Fruit fly (Drosophila melanogaster) whole organism, embryonic: ENCODE data around the gene Enoph.

ENCODE experiments used
- Atf-2 ChIP-seq: fragments of 200-800 bp; sonication (Bioruptor generic); optimal IDR thresholded peaks from 2 replicates; lab custom pipeline; 2016; ENCODE audit warnings: missing biosample characterization, missing genetic modification characterization
- Awh ChIP-seq: fragments of 200-800 bp; sonication (Bioruptor generic); IDR thresholded peaks from 2 replicates; pipeline ENCODE4, ENCODE4 v1.3.6; 2022; ENCODE audit warnings: missing biosample characterization, missing genetic modification characterization
- CG1024 ChIP-seq: fragments of 200-800 bp; sonication (Bioruptor generic); IDR thresholded peaks from 2 replicates; pipeline ENCODE4 v1.3.6; 2022; ENCODE audit warnings: missing biosample characterization, missing genetic modification characterization
- CG12769 ChIP-seq: fragments of 200-800 bp; sonication (Bioruptor generic); optimal IDR thresholded peaks from 2 replicates; lab custom pipeline; 2019; ENCODE audit warnings: missing biosample characterization, mild to moderate bottlenecking, missing genetic modification characterization, moderate library complexity
- CG13123 ChIP-seq: fragments of 200-800 bp; sonication (Bioruptor generic); optimal IDR thresholded peaks from 2 replicates; lab custom pipeline; 2016; ENCODE audit warnings: missing biosample characterization, missing genetic modification characterization
- CG13424 ChIP-seq: fragments of 200-800 bp; sonication (Bioruptor generic); optimal IDR thresholded peaks from 2 replicates; lab custom pipeline; 2019; ENCODE audit warnings: missing biosample characterization, mild to moderate bottlenecking, missing genetic modification characterization, moderate library complexity
- CG14441 ChIP-seq: fragments of 200-800 bp; sonication (Bioruptor generic); IDR thresholded peaks from 2 replicates; pipeline ENCODE4 v1.3.6; 2022; ENCODE audit warnings: missing biosample characterization, missing genetic modification characterization
- CG14860 ChIP-seq: fragments of 200-800 bp; sonication (Bioruptor generic); IDR thresholded peaks from 3 replicates; pipeline ENCODE4 v1.3.6; 2022; ENCODE audit warnings: missing biosample characterization, missing genetic modification characterization; ENCODE audit not compliant: partially characterized antibody
- CG14965 ChIP-seq: fragments of 200-800 bp; sonication (Bioruptor generic); optimal IDR thresholded peaks from 2 replicates; lab custom pipeline; 2016; ENCODE audit warnings: missing biosample characterization, missing genetic modification characterization, borderline replicate concordance
- CG15269 ChIP-seq: fragments of 200-800 bp; sonication (Bioruptor generic); optimal IDR thresholded peaks from 2 replicates; lab custom pipeline; 2018; ENCODE audit warnings: missing biosample characterization, mild to moderate bottlenecking, missing genetic modification characterization, moderate library complexity
- CG18476 ChIP-seq: fragments of 200-800 bp; sonication (Bioruptor generic); optimal IDR thresholded peaks from 2 replicates; lab custom pipeline; 2016; ENCODE audit warnings: missing biosample characterization, mild to moderate bottlenecking, missing genetic modification characterization
- CG2116 ChIP-seq: fragments of 200-800 bp; sonication (Bioruptor generic); optimal IDR thresholded peaks from 3 replicates; lab custom pipeline; 2018; ENCODE audit warnings: missing biosample characterization, mild to moderate bottlenecking, missing genetic modification characterization
- CG2678 ChIP-seq: fragments of 200-800 bp; sonication (Bioruptor generic); optimal IDR thresholded peaks from 3 replicates; lab custom pipeline; 2019; ENCODE audit warnings: missing biosample characterization, mild to moderate bottlenecking, missing genetic modification characterization, moderate library complexity
- CG32767 ChIP-seq: fragments of 200-800 bp; sonication (Bioruptor generic); IDR thresholded peaks from 2 replicates; pipeline ENCODE4 v1.3.6; 2022; ENCODE audit warnings: missing biosample characterization, missing genetic modification characterization
- CG7928 ChIP-seq: fragments of 200-800 bp; sonication (Bioruptor generic); optimal IDR thresholded peaks from 2 replicates; lab custom pipeline; 2017; ENCODE audit warnings: missing biosample characterization, mild to moderate bottlenecking, missing genetic modification characterization
- CG8281 ChIP-seq: fragments of 200-800 bp; sonication (Bioruptor generic); optimal IDR thresholded peaks from 2 replicates; lab custom pipeline; 2018; ENCODE audit warnings: missing biosample characterization, mild to moderate bottlenecking, missing genetic modification characterization, moderate library complexity
- CkIIα-i1 ChIP-seq: fragments of 200-800 bp; sonication (Bioruptor generic); IDR thresholded peaks from 2 replicates; pipeline ENCODE4 v1.3.6; 2022; ENCODE audit warnings: missing biosample characterization, missing genetic modification characterization
- CoRest ChIP-seq: fragments of 200-800 bp; sonication (Bioruptor generic); optimal IDR thresholded peaks from 3 replicates; lab custom pipeline; 2018; ENCODE audit warnings: missing biosample characterization, mild to moderate bottlenecking, missing genetic modification characterization, moderate library complexity
- Dek ChIP-seq: fragments of 200-800 bp; sonication (Bioruptor generic); optimal IDR thresholded peaks from 3 replicates; lab custom pipeline; 2019; ENCODE audit warnings: missing biosample characterization, mild to moderate bottlenecking, missing genetic modification characterization, moderate library complexity
- Dref ChIP-seq: fragments of 200-800 bp; sonication (Bioruptor generic); IDR thresholded peaks from 2 replicates; pipeline ENCODE4 v1.3.6; 2022; ENCODE audit warnings: missing biosample characterization, missing genetic modification characterization
- Eip74EF ChIP-seq, 2 experiments: fragments of 200-800 bp in 1 of 2; fragments of >200 bp in 1 of 2; sonication (Bioruptor generic) in 1 of 2; optimal IDR thresholded peaks; 2 replicates each; lab custom pipeline; 2017 to 2019; ENCODE audit warnings: missing biosample characterization in 2 of 2, missing genetic modification characterization in 2 of 2, mild to moderate bottlenecking in 1 of 2, moderate library complexity in 1 of 2
- Fer3 ChIP-seq: fragments of 200-800 bp; sonication (Bioruptor generic); optimal IDR thresholded peaks from 2 replicates; lab custom pipeline; 2018; ENCODE audit warnings: missing biosample characterization, mild to moderate bottlenecking, missing genetic modification characterization, moderate library complexity
- HLHmδ ChIP-seq: fragments of 200-800 bp; sonication (Bioruptor generic); optimal IDR thresholded peaks from 2 replicates; lab custom pipeline; 2018; ENCODE audit warnings: missing biosample characterization, mild to moderate bottlenecking, missing genetic modification characterization, moderate library complexity
- HmgD ChIP-seq: fragments of 200-800 bp; sonication (Bioruptor generic); optimal IDR thresholded peaks from 3 replicates; lab custom pipeline; 2016; ENCODE audit warnings: missing biosample characterization, missing genetic modification characterization
- Jarid2 ChIP-seq: fragments of 200-800 bp; sonication (Bioruptor generic); optimal IDR thresholded peaks from 3 replicates; lab custom pipeline; 2017; ENCODE audit warnings: mild to moderate bottlenecking, missing biosample characterization, missing genetic modification reagents, missing genetic modification characterization
- Lhr ChIP-seq: fragments of 200-800 bp; sonication (Bioruptor generic); optimal IDR thresholded peaks from 3 replicates; lab custom pipeline; 2017; ENCODE audit warnings: mild to moderate bottlenecking, missing biosample characterization, missing genetic modification reagents, missing genetic modification characterization
- MTF-1 ChIP-seq: fragments of 200-800 bp; sonication (Bioruptor generic); optimal IDR thresholded peaks from 2 replicates; lab custom pipeline; 2018; ENCODE audit warnings: missing biosample characterization, mild to moderate bottlenecking, missing genetic modification characterization, borderline replicate concordance
- NC2α ChIP-seq: fragments of 200-800 bp; sonication (Bioruptor generic); optimal IDR thresholded peaks from 2 replicates; lab custom pipeline; 2016; ENCODE audit warnings: missing biosample characterization, missing genetic modification characterization
- NFAT ChIP-seq: fragments of 200-800 bp; sonication (Bioruptor generic); IDR thresholded peaks from 2 replicates; pipeline ENCODE4 v1.3.6; 2022; ENCODE audit warnings: missing biosample characterization, missing genetic modification characterization
- Oli ChIP-seq: fragments of 200-800 bp; sonication (Bioruptor generic); optimal IDR thresholded peaks from 2 replicates; lab custom pipeline; 2018; ENCODE audit warnings: missing biosample characterization, mild to moderate bottlenecking, missing genetic modification characterization, moderate library complexity
- Sin3A ChIP-seq: fragments of >200 bp; optimal IDR thresholded peaks from 2 replicates; lab custom pipeline; 2018
- Six4 ChIP-seq: fragments of 200-800 bp; sonication (Bioruptor generic); optimal IDR thresholded peaks from 2 replicates; lab custom pipeline; 2016; ENCODE audit warnings: missing biosample characterization, missing genetic modification characterization
- cato ChIP-seq: fragments of 200-800 bp; sonication (Bioruptor generic); optimal IDR thresholded peaks from 2 replicates; lab custom pipeline; 2016; ENCODE audit warnings: missing biosample characterization, missing genetic modification characterization, borderline replicate concordance
- crc ChIP-seq: fragments of 200-800 bp; sonication (Bioruptor generic); optimal IDR thresholded peaks from 2 replicates; lab custom pipeline; 2016; ENCODE audit warnings: missing biosample characterization, missing genetic modification characterization
- croc ChIP-seq: fragments of 200-800 bp; sonication (Bioruptor generic); conservative IDR thresholded peaks from 3 replicates; pipeline ENCODE4 v1.3.6; 2022; ENCODE audit warnings: missing biosample characterization, missing genetic modification characterization
- dan ChIP-seq: fragments of 200-800 bp; sonication (Bioruptor generic); IDR thresholded peaks from 2 replicates; pipeline ENCODE4 v1.3.6; 2022; ENCODE audit warnings: missing biosample characterization, missing genetic modification characterization
- esg ChIP-seq: fragments of 200-800 bp; sonication (Bioruptor generic); conservative IDR thresholded peaks from 2 replicates; pipeline ENCODE4 v1.3.6; 2022; ENCODE audit warnings: missing biosample characterization, missing genetic modification characterization
- fd3F ChIP-seq: fragments of 200-800 bp; sonication (Bioruptor generic); optimal IDR thresholded peaks from 2 replicates; lab custom pipeline; 2018; ENCODE audit warnings: missing biosample characterization, mild to moderate bottlenecking, missing genetic modification characterization, moderate library complexity
- fd64A ChIP-seq: fragments of 200-800 bp; sonication (Bioruptor generic); optimal IDR thresholded peaks from 3 replicates; lab custom pipeline; 2018; ENCODE audit warnings: missing biosample characterization, mild to moderate bottlenecking, missing genetic modification characterization
- fru ChIP-seq: fragments of >200 bp; optimal IDR thresholded peaks from 2 replicates; lab custom pipeline; 2017
- gem ChIP-seq: fragments of 200-800 bp; sonication (Bioruptor generic); optimal IDR thresholded peaks from 2 replicates; lab custom pipeline; 2019; ENCODE audit warnings: missing biosample characterization, mild to moderate bottlenecking, missing genetic modification characterization, moderate library complexity
- h ChIP-seq: fragments of >200 bp; optimal IDR thresholded peaks from 2 replicates; lab custom pipeline; 2017
- lilli ChIP-seq: fragments of 200-800 bp; sonication (Bioruptor generic); optimal IDR thresholded peaks from 3 replicates; lab custom pipeline; 2016; ENCODE audit warnings: missing biosample characterization, missing genetic modification characterization
- lola ChIP-seq, 3 experiments: fragments of >200 bp in 2 of 3; fragments of 200-800 bp in 1 of 3; sonication (Bioruptor generic) in 1 of 3; optimal IDR thresholded peaks; 2 replicates each; lab custom pipeline; 2017 to 2019; ENCODE audit warnings: missing biosample characterization in 3 of 3, missing genetic modification characterization in 3 of 3, mild to moderate bottlenecking in 1 of 3, moderate library complexity in 1 of 3
- maf-S ChIP-seq: fragments of 200-800 bp; sonication (Bioruptor generic); optimal IDR thresholded peaks from 2 replicates; lab custom pipeline; 2016; ENCODE audit warnings: missing biosample characterization, missing genetic modification characterization
- odd ChIP-seq: fragments of 200-800 bp; sonication (Bioruptor generic); optimal IDR thresholded peaks from 2 replicates; lab custom pipeline; 2017; ENCODE audit warnings: missing biosample characterization, mild to moderate bottlenecking, missing genetic modification characterization
- sens-2 ChIP-seq: fragments of 200-800 bp; sonication (Bioruptor generic); IDR thresholded peaks from 2 replicates; pipeline ENCODE4 v1.3.6; 2022; ENCODE audit warnings: missing biosample characterization, missing genetic modification characterization
- slou ChIP-seq: fragments of 200-800 bp; sonication (Bioruptor generic); optimal IDR thresholded peaks from 3 replicates; lab custom pipeline; 2016; ENCODE audit warnings: missing biosample characterization, missing genetic modification characterization
- trem ChIP-seq: fragments of 200-800 bp; optimal IDR thresholded peaks from 3 replicates; lab custom pipeline; 2019; ENCODE audit warnings: missing biosample characterization, mild to moderate bottlenecking, missing genetic modification characterization, moderate library complexity
- unpg ChIP-seq: fragments of 200-800 bp; sonication (Bioruptor generic); optimal IDR thresholded peaks from 3 replicates; lab custom pipeline; 2018; ENCODE audit warnings: missing biosample characterization, mild to moderate bottlenecking, missing genetic modification characterization, moderate library complexity
- yki ChIP-seq: fragments of >200 bp; optimal IDR thresholded peaks from 3 replicates; lab custom pipeline; 2018

Gene Enoph

dm6 chr3R:5232197-5232607, 24.3 kb downstream of the Enoph start, which contains the start of the genes Kat60 and Mms19 (continued):
- TF ChIP-seq odd (no peak), yki (lab: Kevin White, UChicago) (no peak), CG14860 (GFP tag; lab: Robert Waterston, UW) (peak; percentile 93), Six4 (GFP tag; lab: Kevin White, UChicago) (no peak), CG18476 (GFP tag; lab: Kevin White, UChicago) (peak; percentile 76), lola (GFP tag; optimal IDR thresholded peaks at IDR 0.05; lab: Kevin White, UChicago) (peak in 1 of 3 experiments; percentile 61), CG13123 (peak; percentile 29), CG7928 (GFP tag; lab: Kevin White, UChicago) (peak; percentile 53), HLHmδ (GFP tag; lab: Kevin White, UChicago) (no peak), CG2678 (no peak), Jarid2 (peak; percentile 30), HmgD (GFP tag; lab: Kevin White, UChicago) (peak; percentile 2), Dref (GFP tag; lab: Robert Waterston, UW) (peak; percentile 92), CG2116 (GFP tag; lab: Kevin White, UChicago) (peak; percentile 97), maf-S (GFP tag; lab: Kevin White, UChicago) (peak; percentile 66), Sin3A (lab: Kevin White, UChicago) (peak; percentile 100), CG15269 (tag; lab: Kevin White, UChicago) (no peak), CG32767 (GFP tag; lab: Robert Waterston, UW) (peak; percentile 46; the same call in 1 of the 2 replicates), Atf-2 (peak; percentile 51), fru (lab: Kevin White, UChicago) (no peak), NC2α (GFP tag; lab: Kevin White, UChicago) (peak; percentile 55), dan (GFP tag; lab: Robert Waterston, UW) (no peak), gem (tag; lab: Kevin White, UChicago) (no peak), CkIIα-i1 (GFP tag; lab: Robert Waterston, UW) (no peak), CG14441 (GFP tag; lab: Robert Waterston, UW) (peak; percentile 64), sens-2 (GFP tag; lab: Robert Waterston, UW) (no peak), slou (GFP tag; lab: Kevin White, UChicago) (peak; percentile 46), Awh (GFP tag; lab: Robert Waterston, UW) (no peak), Lhr (GFP tag; lab: Kevin White, UChicago) (peak; percentile 68), NFAT (GFP tag; lab: Robert Waterston, UW) (0 out of 2 replicates have a peak, but pooled peaks have one; percentile 52), lilli (GFP tag; lab: Kevin White, UChicago) (peak; percentile 87), fd3F (GFP tag; lab: Kevin White, UChicago) (peak; percentile 42), Eip74EF (GFP tag; optimal IDR thresholded peaks at IDR 0.05; lab: Kevin White, UChicago) (no peak), MTF-1 (no peak), Dek (no peak), CG1024 (GFP tag; lab: Robert Waterston, UW) (0 out of 2 replicates have a peak, but pooled peaks have one; percentile 3), cato (GFP tag; lab: Kevin White, UChicago) (peak; percentile 58), CG8281 (tag; lab: Kevin White, UChicago) (no peak), unpg (GFP tag; lab: Kevin White, UChicago) (no peak), h (lab: Kevin White, UChicago) (no peak), Fer3 (tag; lab: Kevin White, UChicago) (peak; percentile 46), Oli (tag; lab: Kevin White, UChicago) (no peak), CG14965 (no peak), esg (GFP tag; lab: Robert Waterston, UW) (peak; percentile 70), trem (tag; lab: Kevin White, UChicago) (peak; percentile 85), CoRest (peak; percentile 75), fd64A (GFP tag; lab: Kevin White, UChicago) (no peak), CG13424 (peak; percentile 61), croc (GFP tag; lab: Robert Waterston, UW) (peak; percentile 27; the same call in 2 of the 3 replicates), crc (GFP tag; lab: Kevin White, UChicago) (no peak), CG12769 (tag; lab: Kevin White, UChicago) (no peak)
